Fruit fly (Drosophila melanogaster) whole organism, embryonic: ENCODE measurements around the gene CG10570.

Experiments
- Atf3 ChIP-seq: fragments of 200-800 bp; sonication (Bioruptor generic); optimal IDR thresholded peaks from 3 replicates; lab custom pipeline; 2016; ENCODE audit warnings: missing biosample characterization, missing genetic modification characterization
- CG10274 ChIP-seq: fragments of 200-800 bp; sonication (Bioruptor generic); optimal IDR thresholded peaks from 3 replicates; lab custom pipeline; 2017; ENCODE audit warnings: missing biosample characterization, mild to moderate bottlenecking, missing genetic modification characterization
- CG10366 ChIP-seq: fragments of 200-800 bp; sonication (Bioruptor generic); IDR thresholded peaks from 2 replicates; pipeline ENCODE4 v1.3.6; 2022; ENCODE audit warnings: missing biosample characterization, missing genetic modification characterization
- CG10462 ChIP-seq: fragments of 200-800 bp; sonication (Bioruptor generic); optimal IDR thresholded peaks from 2 replicates; lab custom pipeline; 2016; ENCODE audit warnings: missing biosample characterization, missing genetic modification characterization
- CG14014 ChIP-seq: fragments of 200-800 bp; sonication (Bioruptor generic); IDR thresholded peaks from 2 replicates; pipeline ENCODE4 v1.3.6; 2022; ENCODE audit warnings: missing biosample characterization, missing genetic modification characterization
- CG1603 ChIP-seq: fragments of 200-800 bp; sonication (Bioruptor generic); optimal IDR thresholded peaks from 2 replicates; lab custom pipeline; 2019; ENCODE audit warnings: missing biosample characterization, mild to moderate bottlenecking, missing genetic modification characterization, moderate library complexity
- CG16779 ChIP-seq: fragments of 200-800 bp; sonication (Bioruptor generic); IDR thresholded peaks from 2 replicates; pipeline ENCODE4 v1.3.6; 2022; ENCODE audit warnings: missing biosample characterization, missing genetic modification characterization
- CG17361 ChIP-seq: fragments of 200-800 bp; sonication (Bioruptor generic); IDR thresholded peaks from 3 replicates; pipeline ENCODE4 v1.3.6; 2022; ENCODE audit warnings: missing biosample characterization, missing genetic modification characterization
- CG17385 ChIP-seq: fragments of 200-800 bp; sonication (Bioruptor generic); optimal IDR thresholded peaks from 3 replicates; lab custom pipeline; 2018; ENCODE audit warnings: missing biosample characterization, mild to moderate bottlenecking, missing genetic modification characterization
- CG18262 ChIP-seq: fragments of 200-800 bp; optimal IDR thresholded peaks from 3 replicates; lab custom pipeline; 2019; ENCODE audit warnings: missing biosample characterization, mild to moderate bottlenecking, missing genetic modification characterization, moderate library complexity
- CG18476 ChIP-seq: fragments of 200-800 bp; sonication (Bioruptor generic); optimal IDR thresholded peaks from 2 replicates; lab custom pipeline; 2016; ENCODE audit warnings: missing biosample characterization, mild to moderate bottlenecking, missing genetic modification characterization
- CG2116 ChIP-seq: fragments of 200-800 bp; sonication (Bioruptor generic); optimal IDR thresholded peaks from 3 replicates; lab custom pipeline; 2018; ENCODE audit warnings: missing biosample characterization, mild to moderate bottlenecking, missing genetic modification characterization
- CG3281 ChIP-seq: fragments of 200-800 bp; sonication (Bioruptor generic); optimal IDR thresholded peaks from 3 replicates; lab custom pipeline; 2017; ENCODE audit warnings: missing biosample characterization, mild to moderate bottlenecking, missing genetic modification characterization
- CG4328 ChIP-seq: fragments of 200-800 bp; sonication (Bioruptor generic); optimal IDR thresholded peaks from 3 replicates; lab custom pipeline; 2017; ENCODE audit warnings: missing biosample characterization, missing genetic modification reagents, missing genetic modification characterization
- CG43689 ChIP-seq: fragments of 200-800 bp; sonication (Bioruptor generic); IDR thresholded peaks from 2 replicates; pipeline ENCODE4 v1.3.6; 2022; ENCODE audit warnings: missing biosample characterization, missing genetic modification characterization
- CG6854 ChIP-seq: fragments of 200-800 bp; sonication (Bioruptor generic); optimal IDR thresholded peaks from 3 replicates; lab custom pipeline; 2017; ENCODE audit warnings: missing biosample characterization, mild to moderate bottlenecking, missing genetic modification characterization
- CG7963 ChIP-seq: fragments of 200-800 bp; sonication (Bioruptor generic); IDR thresholded peaks from 3 replicates; pipeline ENCODE4 v1.3.6; 2022; ENCODE audit warnings: missing biosample characterization, missing genetic modification characterization; ENCODE audit not compliant: partially characterized antibody
- CG8089 ChIP-seq: fragments of 200-800 bp; sonication (Bioruptor generic); optimal IDR thresholded peaks from 3 replicates; lab custom pipeline; 2016; ENCODE audit warnings: missing biosample characterization, missing genetic modification characterization
- Camta ChIP-seq: fragments of 200-800 bp; sonication (Bioruptor generic); optimal IDR thresholded peaks from 2 replicates; lab custom pipeline; 2016; ENCODE audit warnings: missing biosample characterization, missing genetic modification characterization
- CrebB ChIP-seq: fragments of 200-800 bp; sonication (Bioruptor generic); optimal IDR thresholded peaks from 3 replicates; lab custom pipeline; 2018; ENCODE audit warnings: missing biosample characterization, mild to moderate bottlenecking, missing genetic modification characterization
- Dad ChIP-seq: fragments of 200-800 bp; sonication (Bioruptor generic); optimal IDR thresholded peaks from 3 replicates; lab custom pipeline; 2016; ENCODE audit warnings: missing biosample characterization, missing genetic modification characterization
- Deaf1 ChIP-seq: fragments of 200-800 bp; optimal IDR thresholded peaks from 3 replicates; lab custom pipeline; 2019; ENCODE audit warnings: missing biosample characterization, mild to moderate bottlenecking, missing genetic modification characterization, moderate library complexity
- Dll ChIP-seq: fragments of 200-800 bp; sonication (Bioruptor generic); IDR thresholded peaks from 4 replicates; pipeline ENCODE4 v1.3.6; 2022; ENCODE audit warnings: missing biosample characterization, missing genetic modification characterization; ENCODE audit not compliant: partially characterized antibody
- Doc3 ChIP-seq: fragments of 200-800 bp; sonication (Bioruptor generic); IDR thresholded peaks from 3 replicates; pipeline ENCODE4 v1.3.6; 2022; ENCODE audit warnings: missing biosample characterization, missing genetic modification characterization; ENCODE audit not compliant: partially characterized antibody
- Dp ChIP-seq: fragments of 200-800 bp; sonication (Bioruptor generic); optimal IDR thresholded peaks from 2 replicates; lab custom pipeline; 2018; ENCODE audit warnings: missing biosample characterization, mild to moderate bottlenecking, missing genetic modification characterization, moderate library complexity
- E2f1 ChIP-seq: fragments of 200-800 bp; sonication (Bioruptor generic); IDR thresholded peaks from 2 replicates; pipeline ENCODE4 v1.3.6; 2022; ENCODE audit warnings: missing biosample characterization, missing genetic modification characterization
- MBD-R2 ChIP-seq: fragments of 200-800 bp; sonication (Bioruptor generic); IDR thresholded peaks from 2 replicates; pipeline ENCODE4 v1.3.6; 2022; ENCODE audit warnings: missing biosample characterization, missing genetic modification characterization
- Spps ChIP-seq: fragments of 200-800 bp; sonication (Bioruptor generic); optimal IDR thresholded peaks from 2 replicates; lab custom pipeline; 2018; ENCODE audit warnings: missing biosample characterization, mild to moderate bottlenecking, missing genetic modification characterization
- al ChIP-seq: fragments of 200-800 bp; sonication (Bioruptor generic); IDR thresholded peaks from 2 replicates; pipeline ENCODE4 v1.3.6; 2022; ENCODE audit warnings: missing biosample characterization, missing genetic modification characterization
- ase ChIP-seq: fragments of 200-800 bp; sonication (Bioruptor generic); IDR thresholded peaks from 3 replicates; pipeline ENCODE4 v1.3.6; 2022; ENCODE audit warnings: missing biosample characterization, missing genetic modification characterization
- btn ChIP-seq: fragments of 200-800 bp; sonication (Bioruptor generic); optimal IDR thresholded peaks from 2 replicates; lab custom pipeline; 2016; ENCODE audit warnings: missing biosample characterization, missing genetic modification characterization
- cas ChIP-seq: fragments of 200-800 bp; sonication (Bioruptor generic); IDR thresholded peaks from 2 replicates; pipeline ENCODE4 v1.3.6; 2022; ENCODE audit warnings: missing biosample characterization, missing genetic modification characterization
- gem ChIP-seq: fragments of 200-800 bp; sonication (Bioruptor generic); optimal IDR thresholded peaks from 2 replicates; lab custom pipeline; 2019; ENCODE audit warnings: missing biosample characterization, mild to moderate bottlenecking, missing genetic modification characterization, moderate library complexity
- grn ChIP-seq: fragments of 200-800 bp; sonication (Bioruptor generic); optimal IDR thresholded peaks from 3 replicates; lab custom pipeline; 2017; ENCODE audit warnings: missing biosample characterization, missing genetic modification characterization
- gro ChIP-seq: fragments of 200-800 bp; sonication (Bioruptor generic); optimal IDR thresholded peaks from 2 replicates; lab custom pipeline; 2016; ENCODE audit warnings: missing biosample characterization, missing genetic modification characterization
- h ChIP-seq: fragments of >200 bp; optimal IDR thresholded peaks from 2 replicates; lab custom pipeline; 2017
- ham ChIP-seq: fragments of 200-800 bp; sonication (Bioruptor generic); IDR thresholded peaks from 2 replicates; pipeline ENCODE4 v1.3.6; 2022; ENCODE audit warnings: missing biosample characterization, missing genetic modification characterization
- kay ChIP-seq: fragments of 200-800 bp; sonication (Bioruptor generic); optimal IDR thresholded peaks from 2 replicates; lab custom pipeline; 2016; ENCODE audit warnings: missing biosample characterization, missing genetic modification characterization
- org-1 ChIP-seq: fragments of 200-800 bp; sonication (Bioruptor generic); optimal IDR thresholded peaks from 2 replicates; lab custom pipeline; 2017; ENCODE audit warnings: missing biosample characterization, missing genetic modification characterization
- pros ChIP-seq: fragments of 200-800 bp; sonication (Bioruptor generic); optimal IDR thresholded peaks from 3 replicates; lab custom pipeline; 2019; ENCODE audit warnings: missing biosample characterization, mild to moderate bottlenecking, missing genetic modification characterization, moderate library complexity
- pum ChIP-seq: fragments of 200-800 bp; sonication (Bioruptor generic); optimal IDR thresholded peaks from 2 replicates; lab custom pipeline; 2016; ENCODE audit warnings: missing biosample characterization, missing genetic modification characterization
- rib ChIP-seq: fragments of 200-800 bp; sonication (Bioruptor generic); IDR thresholded peaks from 2 replicates; pipeline ENCODE4 v1.3.6; 2022; ENCODE audit warnings: missing biosample characterization, missing genetic modification characterization
- ro ChIP-seq: fragments of 200-800 bp; sonication (Bioruptor generic); IDR thresholded peaks from 2 replicates; pipeline ENCODE4 v1.3.6; 2022; ENCODE audit warnings: missing biosample characterization, missing genetic modification characterization
- sd ChIP-seq: fragments of 200-800 bp; sonication (Bioruptor generic); optimal IDR thresholded peaks from 3 replicates; lab custom pipeline; 2018; ENCODE audit warnings: missing biosample characterization, mild to moderate bottlenecking, missing genetic modification characterization, moderate library complexity
- sens ChIP-seq: fragments of 200-800 bp; sonication (Bioruptor generic); peaks from one replicate; lab custom pipeline; 2016; ENCODE audit warnings: missing biosample characterization, missing genetic modification characterization
- tap ChIP-seq: fragments of 200-800 bp; optimal IDR thresholded peaks from 3 replicates; lab custom pipeline; 2019; ENCODE audit warnings: missing biosample characterization, mild to moderate bottlenecking, missing genetic modification characterization, moderate library complexity
- trem ChIP-seq: fragments of 200-800 bp; optimal IDR thresholded peaks from 3 replicates; lab custom pipeline; 2019; ENCODE audit warnings: missing biosample characterization, mild to moderate bottlenecking, missing genetic modification characterization, moderate library complexity
- unc-4 ChIP-seq: fragments of 200-800 bp; sonication (Bioruptor generic); IDR thresholded peaks from 2 replicates; pipeline ENCODE4 v1.3.6; 2022; ENCODE audit warnings: missing biosample characterization, missing genetic modification characterization; ENCODE audit not compliant: partially characterized antibody
- vvl ChIP-seq: fragments of 200-800 bp; sonication (Bioruptor generic); IDR thresholded peaks from 2 replicates; pipeline ENCODE4 v1.3.6; 2022; ENCODE audit warnings: missing biosample characterization, missing genetic modification characterization
- wdn ChIP-seq: fragments of 200-800 bp; sonication (Bioruptor generic); IDR thresholded peaks from 2 replicates; pipeline ENCODE4 v1.3.6; 2022; ENCODE audit warnings: missing biosample characterization, missing genetic modification characterization
- wor ChIP-seq: fragments of 200-800 bp; sonication (Bioruptor generic); IDR thresholded peaks from 2 replicates; pipeline ENCODE4 v1.3.6; 2022; ENCODE audit warnings: missing biosample characterization, missing genetic modification characterization

CG10570 gene

dm6 chr2L:18839143-18839872, 28.3 kb upstream of the CG10570 start, which contains the start of gene CG10600 (continued):
- TF ChIP-seq CG18476 (GFP tag; lab: Kevin White, UChicago) (peak; percentile 75), h (lab: Kevin White, UChicago) (no peak), Camta (peak; percentile 85), unc-4 (GFP tag; lab: Robert Waterston, UW) (peak; percentile 86), Doc3 (GFP tag; lab: Robert Waterston, UW) (peak; percentile 62), trem (tag; lab: Kevin White, UChicago) (peak; percentile 90), CrebB (tag; lab: Kevin White, UChicago) (peak; percentile 64), cas (peak; percentile 54; the same call in 1 of the 2 replicates), Atf3 (peak; percentile 84), pum (GFP tag; lab: Kevin White, UChicago) (peak; percentile 86), sd (tag; lab: Kevin White, UChicago) (no peak), grn (GFP tag; lab: Kevin White, UChicago) (peak; percentile 52), MBD-R2 (GFP tag; lab: Robert Waterston, UW) (peak; percentile 86), Dll (peak; percentile 76), CG6854 (GFP tag; lab: Kevin White, UChicago) (no peak), gro (GFP tag; lab: Kevin White, UChicago) (peak; percentile 85), CG3281 (peak; percentile 66), CG18262 (tag; lab: Kevin White, UChicago) (peak; percentile 53), CG1603 (tag; lab: Kevin White, UChicago) (peak; percentile 92), E2f1 (peak; percentile 64), al (GFP tag; lab: Robert Waterston, UW) (peak; percentile 56), CG8089 (GFP tag; lab: Kevin White, UChicago) (peak; percentile 71), CG2116 (GFP tag; lab: Kevin White, UChicago) (peak; percentile 86), CG14014 (GFP tag; lab: Robert Waterston, UW) (peak; percentile 55), CG7963 (GFP tag; lab: Robert Waterston, UW) (peak; percentile 72), CG10366 (GFP tag; lab: Robert Waterston, UW) (peak; percentile 57), CG17361 (peak; percentile 69), wor (GFP tag; lab: Robert Waterston, UW) (0 out of 2 replicates have a peak, but pooled peaks have one; percentile 12), Dad (GFP tag; lab: Kevin White, UChicago) (peak; percentile 85), CG4328 (GFP tag; lab: Kevin White, UChicago) (peak; percentile 65), CG10274 (no peak), ase (GFP tag; lab: Robert Waterston, UW) (peak; percentile 59; the same call in 2 of the 3 replicates), Dp (peak; percentile 100), sens (GFP tag; lab: Kevin White, UChicago) (peak; percentile 93), ro (no peak), vvl (peak; percentile 83), Deaf1 (tag; lab: Kevin White, UChicago) (no peak), ham (GFP tag; lab: Robert Waterston, UW) (no peak), kay (GFP tag; lab: Kevin White, UChicago) (peak; percentile 64), btn (GFP tag; lab: Kevin White, UChicago) (peak; percentile 78), wdn (GFP tag; lab: Robert Waterston, UW) (peak; percentile 54; the same call in 1 of the 2 replicates), org-1 (peak; percentile 69), CG17385 (GFP tag; lab: Kevin White, UChicago) (peak; percentile 68), CG43689 (GFP tag; lab: Robert Waterston, UW) (no peak), tap (tag; lab: Kevin White, UChicago) (peak; percentile 18), Spps (peak; percentile 19), CG16779 (GFP tag; lab: Robert Waterston, UW) (peak; percentile 74), gem (tag; lab: Kevin White, UChicago) (peak; percentile 54), CG10462 (GFP tag; lab: Kevin White, UChicago) (peak; percentile 40), pros (no peak), rib (GFP tag; lab: Robert Waterston, UW) (peak; percentile 96)
